Fruit fly (Drosophila melanogaster): ENCODE measurements around the gene Gr77a.

Gene Gr77a

DNA sequence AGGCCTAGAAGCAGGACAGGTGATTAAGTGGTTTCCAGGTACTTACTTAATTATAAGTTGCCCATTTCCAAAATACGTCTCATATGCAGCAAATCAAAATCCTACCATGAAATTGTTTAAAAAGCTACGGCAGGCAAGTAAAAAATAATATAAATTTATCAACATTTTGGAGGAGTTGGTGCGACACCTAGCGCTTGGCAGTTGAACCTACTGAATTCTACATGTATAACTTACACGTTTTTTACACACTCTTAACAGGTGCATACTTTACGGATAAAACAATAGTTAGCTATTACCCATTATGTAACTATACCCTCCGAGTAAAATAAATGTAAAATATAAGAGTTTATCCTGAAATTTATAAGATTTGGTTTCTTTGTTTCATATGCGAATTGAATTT is 27.8 kb downstream of the Gr77a start (continued):
- TF ChIP-seq CG5953 (GFP tag; IDR thresholded peaks at IDR 0.05) = no peak
- TF ChIP-seq CG6689 (GFP tag; IDR thresholded peaks at IDR 0.05) = no peak
- peak; percentile 32 for TF ChIP-seq mam (GFP tag; optimal IDR thresholded peaks at IDR 0.05)
- peak; percentile 28; the same call in 1 of the 2 replicates for TF ChIP-seq wor (GFP tag; IDR thresholded peaks at IDR 0.05)
- peak; percentile 40 for TF ChIP-seq salm (tag; optimal IDR thresholded peaks at IDR 0.05)
- TF ChIP-seq CG10979 (tag; optimal IDR thresholded peaks at IDR 0.05) = peak; percentile 67
- peak; percentile 53 for TF ChIP-seq gsb-n (tag; optimal IDR thresholded peaks at IDR 0.05)
- TF ChIP-seq CG3281 (GFP tag; optimal IDR thresholded peaks at IDR 0.05) = peak; percentile 58
- peak; percentile 30; the same call in 1 of the 2 replicates for TF ChIP-seq H2.0 (GFP tag; IDR thresholded peaks at IDR 0.05)
- no peak for TF ChIP-seq crol (GFP tag; IDR thresholded peaks at IDR 0.05)
- TF ChIP-seq so (GFP tag; IDR thresholded peaks at IDR 0.05) = no peak
- TF ChIP-seq CG1024 (GFP tag; IDR thresholded peaks at IDR 0.05) = no peak; the same call in 1 of the 2 replicates
- peak; percentile 54 for TF ChIP-seq CG12104 (GFP tag; optimal IDR thresholded peaks at IDR 0.05)
- peak; percentile 41; the same call in 1 of the 3 replicates for TF ChIP-seq CG17361 (GFP tag; IDR thresholded peaks at IDR 0.05)
- peak; percentile 56 for TF ChIP-seq CG12391 (tag; optimal IDR thresholded peaks at IDR 0.05)
- peak; percentile 70 for TF ChIP-seq disco-r (GFP tag; optimal IDR thresholded peaks at IDR 0.05)
- peak; percentile 17 for TF ChIP-seq cato (GFP tag; optimal IDR thresholded peaks at IDR 0.05; ENCODE audit: borderline replicate concordance)
- 0 out of 4 replicates have a peak, but pooled peaks have one; percentile 13 for TF ChIP-seq chinmo (GFP tag; IDR thresholded peaks at IDR 0.05; ENCODE audit: partially characterized antibody)
- peak; percentile 57 for TF ChIP-seq CG15696 (tag; optimal IDR thresholded peaks at IDR 0.05)
- peak; percentile 62 for TF ChIP-seq CG8089 (GFP tag; optimal IDR thresholded peaks at IDR 0.05)
- no peak for TF ChIP-seq CG13123 (GFP tag; optimal IDR thresholded peaks at IDR 0.05)
- no peak for TF ChIP-seq prd (optimal IDR thresholded peaks at IDR 0.05)
- TF ChIP-seq prd (GFP tag; IDR thresholded peaks at IDR 0.05) = peak; percentile 42; the same call in 2 of the 3 replicates
- peak; percentile 60 for TF ChIP-seq CG6254 (GFP tag; optimal IDR thresholded peaks at IDR 0.05)
- peak; percentile 2 for TF ChIP-seq mirr (GFP tag; optimal IDR thresholded peaks at IDR 0.05)
- TF ChIP-seq CG14050 (GFP tag; IDR thresholded peaks at IDR 0.05) = peak; percentile 28; the same call in 1 of the 3 replicates
- 0 out of 2 replicates have a peak, but pooled peaks have one; percentile 44 for TF ChIP-seq CG7372 (GFP tag; IDR thresholded peaks at IDR 0.05)
- TF ChIP-seq odd (GFP tag; optimal IDR thresholded peaks at IDR 0.05) = peak; percentile 43
- TF ChIP-seq CG31224 (GFP tag; IDR thresholded peaks at IDR 0.05) = 0 out of 2 replicates have a peak, but pooled peaks have one; percentile 24
- peak; percentile 35 for TF ChIP-seq jing (GFP tag; optimal IDR thresholded peaks at IDR 0.05)
- peak; percentile 6 for TF ChIP-seq CG6813 (GFP tag; optimal IDR thresholded peaks at IDR 0.05)
- TF ChIP-seq Awh (GFP tag; IDR thresholded peaks at IDR 0.05) = no peak
- peak; percentile 43 for TF ChIP-seq CG18619 (GFP tag; optimal IDR thresholded peaks at IDR 0.05)
- TF ChIP-seq CG12769 (tag; optimal IDR thresholded peaks at IDR 0.05) = peak; percentile 39
- peak; percentile 56 for TF ChIP-seq CG14441 (GFP tag; IDR thresholded peaks at IDR 0.05)
- TF ChIP-seq inv (GFP tag; IDR thresholded peaks at IDR 0.05; ENCODE audit: partially characterized antibody) = no peak; the same call in 1 of the 2 replicates
- peak; percentile 64 for TF ChIP-seq CG17829 (tag; optimal IDR thresholded peaks at IDR 0.05)
- peak; percentile 51 for TF ChIP-seq CG1602 (GFP tag; optimal IDR thresholded peaks at IDR 0.05)
- peak; percentile 74 for TF ChIP-seq Hmr (GFP tag; optimal IDR thresholded peaks at IDR 0.05)
- no peak for TF ChIP-seq CG34376 (GFP tag; optimal IDR thresholded peaks at IDR 0.05)
- TF ChIP-seq CG6175 (GFP tag; IDR thresholded peaks at IDR 0.05) = no peak
- peak; percentile 59 for TF ChIP-seq CG11085 (GFP tag; IDR thresholded peaks at IDR 0.05)
- peak; percentile 66 for TF ChIP-seq ewg (GFP tag; optimal IDR thresholded peaks at IDR 0.05)
- TF ChIP-seq ase (GFP tag; IDR thresholded peaks at IDR 0.05) = peak; percentile 69; the same call in 2 of the 3 replicates
- TF ChIP-seq dm (GFP tag; optimal IDR thresholded peaks at IDR 0.05) = peak; percentile 44
- no peak for TF ChIP-seq Trl (optimal IDR thresholded peaks at IDR 0.05)
- peak; percentile 57 for TF ChIP-seq Trl (GFP tag; optimal IDR thresholded peaks at IDR 0.05)
- no peak for TF ChIP-seq Kr (GFP tag; optimal IDR thresholded peaks at IDR 0.05)
- peak; percentile 73 for TF ChIP-seq Sox102F (GFP tag; optimal IDR thresholded peaks at IDR 0.05)
- TF ChIP-seq Hr39 (optimal IDR thresholded peaks at IDR 0.05) = no peak
- peak; percentile 41; the same call in 1 of the 2 replicates for TF ChIP-seq CG13287 (GFP tag; IDR thresholded peaks at IDR 0.05; ENCODE audit: partially characterized antibody)
